Fruit fly (Drosophila melanogaster): ENCODE results near the gene Pcyt2.

The Pcyt2 gene

DNA sequence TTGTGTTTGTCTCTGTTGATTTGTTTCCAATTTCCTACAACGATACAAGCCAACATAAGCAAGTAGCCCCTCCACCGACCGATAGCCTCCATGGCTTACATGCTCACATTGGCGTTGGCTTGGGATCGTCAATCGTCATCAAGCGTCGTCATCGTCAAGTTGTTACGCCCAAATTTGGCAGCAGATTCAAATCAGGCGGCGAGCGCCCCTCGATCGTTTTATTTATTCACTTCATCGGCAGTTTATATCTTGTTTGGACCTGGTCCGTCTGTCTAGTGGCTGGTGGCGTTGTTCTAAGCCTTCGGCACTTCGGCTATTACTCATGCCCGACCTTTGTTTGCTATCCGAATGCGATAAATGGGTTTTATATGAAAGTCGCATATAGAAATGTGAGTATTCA lies 36.9 kb downstream of the Pcyt2 start:
- TF ChIP-seq CG31365 (tag; optimal IDR thresholded peaks at IDR 0.05) = no peak
- TF ChIP-seq CG8290 (GFP tag; optimal IDR thresholded peaks at IDR 0.05) = no peak
- peak in 1 of 2 experiments; percentile 8 for TF ChIP-seq CG8290 (tag; optimal IDR thresholded peaks at IDR 0.05)
- TF ChIP-seq chinmo (GFP tag; IDR thresholded peaks at IDR 0.05; ENCODE audit: partially characterized antibody) = peak; percentile 83; the same call in 3 of the 4 replicates
- TF ChIP-seq oc (tag; optimal IDR thresholded peaks at IDR 0.05) = no peak
- 0 out of 2 replicates have a peak, but pooled peaks have one; percentile 8 for TF ChIP-seq crol (GFP tag; IDR thresholded peaks at IDR 0.05)
- TF ChIP-seq CG15269 (tag; optimal IDR thresholded peaks at IDR 0.05) = peak; percentile 57
- peak; percentile 22 for TF ChIP-seq grn (GFP tag; optimal IDR thresholded peaks at IDR 0.05)
- no peak for TF ChIP-seq HLH4C (GFP tag; IDR thresholded peaks at IDR 0.05; ENCODE audit: partially characterized antibody)
- no peak for TF ChIP-seq ac (GFP tag; optimal IDR thresholded peaks at IDR 0.05)
- TF ChIP-seq corto (GFP tag; optimal IDR thresholded peaks at IDR 0.05) = no peak
- no peak for TF ChIP-seq sug (tag; optimal IDR thresholded peaks at IDR 0.05)
- TF ChIP-seq NC2α (GFP tag; optimal IDR thresholded peaks at IDR 0.05) = no peak
- peak; percentile 85 for TF ChIP-seq CG13894 (tag; optimal IDR thresholded peaks at IDR 0.05)
- peak; percentile 17 for TF ChIP-seq Deaf1 (tag; optimal IDR thresholded peaks at IDR 0.05)
- TF ChIP-seq sd (tag; optimal IDR thresholded peaks at IDR 0.05) = peak; percentile 52
- peak; percentile 49 for TF ChIP-seq CG12769 (tag; optimal IDR thresholded peaks at IDR 0.05)
- TF ChIP-seq Gug (GFP tag; IDR thresholded peaks at IDR 0.05) = no peak
- TF ChIP-seq peb (GFP tag; IDR thresholded peaks at IDR 0.05) = no peak
- no peak for TF ChIP-seq sisA (GFP tag; IDR thresholded peaks at IDR 0.05)
- TF ChIP-seq Blimp-1 (GFP tag; optimal IDR thresholded peaks at IDR 0.05) = no peak
- no peak for TF ChIP-seq HLHmδ (GFP tag; optimal IDR thresholded peaks at IDR 0.05)
- no peak for TF ChIP-seq HLH3B (GFP tag; IDR thresholded peaks at IDR 0.05)

DNA sequence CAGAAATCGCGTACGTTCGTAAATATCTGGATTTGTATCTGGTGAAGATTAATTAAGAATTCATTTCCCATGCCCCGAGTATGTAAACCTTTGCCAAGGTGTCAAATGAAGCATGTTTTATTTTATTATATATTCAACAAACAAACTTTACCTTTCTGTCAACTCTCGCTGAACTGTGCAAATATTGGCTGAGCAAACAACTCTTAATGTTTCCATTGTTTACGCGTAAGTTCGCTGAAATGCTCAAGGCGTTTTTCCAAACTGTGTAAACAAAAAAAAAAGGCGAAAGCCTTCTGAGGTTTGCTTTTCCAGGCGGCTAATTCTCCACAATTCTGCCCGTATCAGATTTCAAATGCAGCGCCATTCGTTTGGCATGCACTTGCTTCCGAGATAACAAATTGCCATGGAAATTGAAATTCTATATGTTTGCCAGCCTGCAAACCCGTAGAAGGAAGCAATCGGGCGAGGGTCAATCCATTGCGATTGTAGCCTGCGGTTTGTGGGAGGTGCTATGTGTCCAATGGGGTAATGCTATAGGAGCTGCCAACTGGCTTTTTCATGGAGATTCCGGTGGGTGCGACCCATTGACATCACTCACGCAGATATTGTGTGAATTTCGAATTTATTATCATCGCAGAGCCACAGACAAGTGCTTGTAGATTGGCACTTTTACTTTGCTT lies 38.5 kb downstream of the Pcyt2 start:
- TF ChIP-seq CG7372 (GFP tag; IDR thresholded peaks at IDR 0.05) (no peak), NK7.1 (GFP tag; optimal IDR thresholded peaks at IDR 0.05) (peak; percentile 64), CG12942 (GFP tag; optimal IDR thresholded peaks at IDR 0.05) (peak; percentile 38), ac (GFP tag; optimal IDR thresholded peaks at IDR 0.05) (no peak), Lhr (GFP tag; optimal IDR thresholded peaks at IDR 0.05) (no peak), CG9727 (GFP tag; optimal IDR thresholded peaks at IDR 0.05) (peak; percentile 75), CG3838 (GFP tag; optimal IDR thresholded peaks at IDR 0.05) (peak; percentile 10), CG12744 (GFP tag; optimal IDR thresholded peaks at IDR 0.05) (peak; percentile 71), CG9932 (GFP tag; IDR thresholded peaks at IDR 0.05) (peak; percentile 68), Ada2b (GFP tag; IDR thresholded peaks at IDR 0.05) (peak; percentile 52), CG8478 (optimal IDR thresholded peaks at IDR 0.05) (no peak), lab (GFP tag; optimal IDR thresholded peaks at IDR 0.05) (peak; percentile 97), CG17829 (tag; optimal IDR thresholded peaks at IDR 0.05) (no peak), B-H2 (GFP tag; optimal IDR thresholded peaks at IDR 0.05) (no peak), CG14441 (GFP tag; IDR thresholded peaks at IDR 0.05) (no peak; the same call in 1 of the 2 replicates), Doc3 (GFP tag; IDR thresholded peaks at IDR 0.05; ENCODE audit: partially characterized antibody) (no peak), CG11247 (GFP tag; IDR thresholded peaks at IDR 0.05) (peak; percentile 70), org-1 (GFP tag; optimal IDR thresholded peaks at IDR 0.05) (peak; percentile 75), vfl (GFP tag; optimal IDR thresholded peaks at IDR 0.05) (peak; percentile 14), MESR4 (GFP tag; optimal IDR thresholded peaks at IDR 0.05) (no peak), Usf (GFP tag; optimal IDR thresholded peaks at IDR 0.05) (peak; percentile 14), CG11398 (GFP tag; optimal IDR thresholded peaks at IDR 0.05) (peak; percentile 43), CG5953 (GFP tag; IDR thresholded peaks at IDR 0.05) (0 out of 2 replicates have a peak, but pooled peaks have one; percentile 50), CG11456 (GFP tag; IDR thresholded peaks at IDR 0.05) (peak; percentile 76), prd (optimal IDR thresholded peaks at IDR 0.05) (no peak), prd (GFP tag; IDR thresholded peaks at IDR 0.05) (no peak), CG4854 (GFP tag; optimal IDR thresholded peaks at IDR 0.05) (no peak), CG14014 (GFP tag; IDR thresholded peaks at IDR 0.05) (peak; percentile 70; the same call in 1 of the 2 replicates), CG14965 (GFP tag; optimal IDR thresholded peaks at IDR 0.05; ENCODE audit: borderline replicate concordance) (peak; percentile 23)

Measured in whole organism, embryonic.